Worm (Caenorhabditis elegans) whole organism, L4/young adult: ENCODE measurements around the gene hot-7.

Experiments used
- dao-5 ChIP-seq: sonication (generic microtip); optimal IDR thresholded peaks from 2 replicates; lab custom pipeline; 2016; ENCODE audit warnings: missing genotype, missing genetic modification characterization, moderate library complexity, missing compliant biosample characterization
- him-1 ChIP-seq: sonication (generic microtip); optimal IDR thresholded peaks from 2 replicates; lab custom pipeline; 2016; ENCODE audit warnings: missing genotype, missing genetic modification reagents, missing genetic modification characterization, missing compliant biosample characterization

DNA sequence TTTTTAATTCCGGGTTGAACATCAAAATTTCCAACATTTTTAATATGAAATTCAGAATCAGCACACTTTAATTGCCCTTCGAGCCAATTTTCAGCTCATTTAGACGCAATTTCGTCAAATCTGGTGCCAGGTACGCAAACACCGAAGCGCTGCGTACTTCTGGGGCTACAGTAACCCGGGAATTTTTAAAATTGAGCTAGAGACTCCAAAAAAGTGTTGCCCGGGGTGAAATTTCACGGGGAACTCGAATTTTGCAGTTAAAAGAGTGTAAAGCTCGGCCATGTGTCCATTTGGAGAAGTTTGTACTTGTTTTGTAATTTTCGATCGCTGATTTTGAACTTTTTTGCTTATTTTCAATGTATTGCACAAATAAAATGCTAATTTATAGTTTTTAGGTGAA lies 31.0 kb downstream of the hot-7 start:
- no peak for TF ChIP-seq dao-5 (tag; lab: Kevin White, UChicago)
- no peak for TF ChIP-seq him-1
